Worm (Caenorhabditis elegans): Measurements from ENCODE around the gene cec-2.

Gene cec-2

DNA sequence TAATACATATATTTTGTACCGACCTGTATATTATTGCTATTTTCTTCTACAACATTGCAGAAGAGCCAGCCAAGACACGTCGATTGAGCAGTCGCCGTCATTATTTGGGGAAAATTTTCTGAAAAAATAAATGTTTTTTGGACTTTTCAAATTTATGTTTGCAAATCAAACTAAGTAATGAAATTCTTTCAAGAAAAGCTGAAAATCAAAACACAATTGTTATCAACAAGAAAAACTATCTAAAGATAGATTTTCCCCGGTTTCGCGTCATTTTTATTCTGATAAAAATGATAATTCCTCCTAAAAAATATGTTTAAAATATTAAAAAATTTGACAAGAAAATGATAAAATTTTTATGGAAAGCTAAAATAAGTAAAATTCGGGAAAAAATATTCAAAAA, 12.6 kb upstream of the cec-2 start, which contains the start of gene C50A2.3:
TSS of gene C50A2.3 (minus strand) at position 101 of the 400 bp plus-strand sequence.
- TF ChIP-seq unc-39 (tag; optimal IDR thresholded peaks at IDR 0.05) (no peak), lin-13 (GFP tag; optimal IDR thresholded peaks at IDR 0.05) (no peak), elt-3 (tag; optimal IDR thresholded peaks at IDR 0.05) (no peak), snpc-4 (tag; optimal IDR thresholded peaks at IDR 0.05) (no peak), nhr-12 (tag; optimal IDR thresholded peaks at IDR 0.05) (no peak), unc-55 (GFP tag; optimal IDR thresholded peaks at IDR 0.05) (no peak), ama-1 (optimal IDR thresholded peaks at IDR 0.05) (no peak), ceh-16 (tag; optimal IDR thresholded peaks at IDR 0.05) (no peak), blmp-1 (tag; optimal IDR thresholded peaks at IDR 0.05; ENCODE audit: insufficient read depth) (no peak), sem-4 (tag; optimal IDR thresholded peaks at IDR 0.05) (no peak), ztf-11 (tag; optimal IDR thresholded peaks at IDR 0.05) (no peak), nhr-6 (tag; optimal IDR thresholded peaks at IDR 0.05) (no peak)

- TF ChIP-seq F13H6.1 (tag; optimal IDR thresholded peaks at IDR 0.05) (no peak), lin-13 (GFP tag; optimal IDR thresholded peaks at IDR 0.05) (no peak), R02D3.7 (tag; optimal IDR thresholded peaks at IDR 0.05) (no peak), nhr-129 (tag; optimal IDR thresholded peaks at IDR 0.05) (no peak), ztf-11 (tag; optimal IDR thresholded peaks at IDR 0.05) (no peak), gmeb-1 (tag; optimal IDR thresholded peaks at IDR 0.05) (no peak)
Observed at ce11 chrIV:1160386-1160785, 10.1 kb upstream of the cec-2 start, which contains the start of gene ets-8. Gene ets-8 (minus strand): TSS chrIV:1160486.

DNA sequence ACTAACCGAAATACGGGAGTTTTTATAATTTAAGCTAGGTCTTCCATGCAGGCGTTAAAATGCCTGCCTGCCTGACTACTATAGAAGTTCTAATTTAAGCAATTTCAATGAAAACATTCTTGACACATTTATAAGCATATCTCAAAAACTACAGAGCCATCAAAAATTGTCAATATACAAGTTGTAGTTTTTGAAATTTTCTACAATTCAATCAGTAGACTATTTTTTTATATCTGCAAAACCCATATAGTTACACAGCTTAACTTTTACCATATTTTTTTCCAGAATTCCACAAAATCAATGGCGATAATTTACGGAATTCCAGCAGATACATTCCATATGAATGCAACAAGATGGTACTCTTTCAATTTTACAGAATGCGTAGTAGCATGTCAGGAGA, 7.4 kb upstream of the cec-2 start, which contains the start of gene C50A2.7:
TSS of gene C50A2.7 (plus strand) at position 301 of the 400 bp plus-strand sequence.
- no peak for TF ChIP-seq unc-55 (GFP tag; optimal IDR thresholded peaks at IDR 0.05)
- no peak for TF ChIP-seq mdl-1 (tag; optimal IDR thresholded peaks at IDR 0.05)
- no peak for TF ChIP-seq F13H6.1 (tag; optimal IDR thresholded peaks at IDR 0.05)
- TF ChIP-seq skn-1 (tag; optimal IDR thresholded peaks at IDR 0.05): no peak
- TF ChIP-seq nhr-23 (tag; optimal IDR thresholded peaks at IDR 0.05): no peak
- TF ChIP-seq alr-1 (tag; optimal IDR thresholded peaks at IDR 0.05): no peak

ce11 chrIV:1167352-1167751, 3.2 kb upstream of the cec-2 start:
- no peak for TF ChIP-seq nhr-23 (tag; optimal IDR thresholded peaks at IDR 0.05)
- TF ChIP-seq lsy-2 (tag; optimal IDR thresholded peaks at IDR 0.05): no peak

DNA sequence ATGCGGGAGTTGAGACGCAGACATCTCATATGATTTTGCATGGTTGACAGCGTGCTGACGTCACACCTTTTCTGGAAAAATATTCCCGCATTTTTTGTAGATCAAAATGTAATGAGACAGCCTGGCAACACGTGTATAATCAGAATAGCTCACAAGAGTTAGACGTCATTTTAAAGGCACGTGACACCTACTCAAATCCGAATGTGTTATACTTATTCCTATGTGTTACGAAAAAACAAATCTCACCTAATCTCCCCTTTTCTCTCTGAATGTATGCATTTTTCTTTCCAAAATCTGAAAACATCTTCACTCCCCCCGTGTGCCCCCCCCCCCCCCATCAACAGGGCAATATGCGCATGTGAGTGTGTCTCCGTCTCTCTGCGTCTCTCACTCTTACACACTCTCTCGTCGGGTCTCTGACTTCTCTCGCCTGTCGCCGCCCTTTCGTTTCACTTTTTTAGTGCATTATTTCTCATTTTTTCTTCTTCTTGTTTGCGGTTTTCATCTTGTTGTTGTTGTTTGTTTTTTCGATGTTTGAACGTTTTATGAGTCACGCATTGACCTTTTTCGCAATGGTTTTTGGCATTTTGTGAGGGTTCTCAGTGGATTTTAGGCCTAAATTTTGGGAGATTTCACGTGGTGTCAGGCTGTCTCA, 2.1 kb upstream of the cec-2 start:
- TF ChIP-seq mab-5 (tag; optimal IDR thresholded peaks at IDR 0.05): peak; percentile 12
- peak; percentile 22 for TF ChIP-seq F13H6.1 (tag; optimal IDR thresholded peaks at IDR 0.05)
- no peak for TF ChIP-seq ceh-82 (tag; optimal IDR thresholded peaks at IDR 0.05)
- peak in 1 of 2 experiments; percentile 61 for TF ChIP-seq lsy-2 (tag; optimal IDR thresholded peaks at IDR 0.05)
- TF ChIP-seq lin-13 (GFP tag; optimal IDR thresholded peaks at IDR 0.05): peak; percentile 3
- no peak for TF ChIP-seq nhr-12 (tag; optimal IDR thresholded peaks at IDR 0.05)
- TF ChIP-seq blmp-1 (tag; optimal IDR thresholded peaks at IDR 0.05; ENCODE audit: insufficient read depth): peak; percentile 54
- peak; percentile 53 for TF ChIP-seq unc-55 (GFP tag; optimal IDR thresholded peaks at IDR 0.05)
- TF ChIP-seq C34F6.9 (tag; optimal IDR thresholded peaks at IDR 0.05): peak; percentile 60
- no peak for TF ChIP-seq nhr-6 (tag; optimal IDR thresholded peaks at IDR 0.05)
- peak; percentile 45 for TF ChIP-seq sma-9 (GFP tag; optimal IDR thresholded peaks at IDR 0.05)
- no peak for TF ChIP-seq sma-9 (tag; optimal IDR thresholded peaks at IDR 0.05)
- peak; percentile 37 for TF ChIP-seq nhr-129 (tag; optimal IDR thresholded peaks at IDR 0.05)
- TF ChIP-seq Y55F3AM.14 (GFP tag; optimal IDR thresholded peaks at IDR 0.05): peak; percentile 63
- TF ChIP-seq gmeb-1 (tag; optimal IDR thresholded peaks at IDR 0.05): peak; percentile 40
- TF ChIP-seq zag-1 (tag; optimal IDR thresholded peaks at IDR 0.05): no peak
- TF ChIP-seq mdl-1 (tag; optimal IDR thresholded peaks at IDR 0.05): peak; percentile 45 to 87

DNA sequence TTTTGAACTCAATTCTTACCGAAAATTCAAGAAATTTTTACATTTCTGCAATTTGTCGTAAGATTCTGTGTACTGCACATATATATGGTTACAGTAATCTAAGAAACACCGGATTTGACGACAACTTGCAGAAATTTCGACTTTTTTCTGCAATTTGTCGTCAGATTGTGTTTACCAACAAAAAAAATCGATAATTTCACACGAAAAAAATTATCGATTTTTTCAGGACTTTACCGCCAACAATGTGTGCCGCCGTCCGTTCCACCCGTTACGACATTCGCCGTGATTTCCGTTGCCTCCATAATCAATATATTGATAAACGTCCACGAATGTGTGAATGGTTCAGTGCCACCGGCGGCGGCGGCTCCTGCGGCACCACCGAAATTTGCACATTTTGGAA, 3.9 kb downstream of the cec-2 start:
- TF ChIP-seq ztf-4 (tag; optimal IDR thresholded peaks at IDR 0.05) (no peak), nhr-237 (tag; optimal IDR thresholded peaks at IDR 0.05) (no peak), nhr-10 (tag; optimal IDR thresholded peaks at IDR 0.05) (no peak), sem-4 (tag; optimal IDR thresholded peaks at IDR 0.05) (no peak), nhr-25 (tag; optimal IDR thresholded peaks at IDR 0.05) (no peak), mdl-1 (tag; optimal IDR thresholded peaks at IDR 0.05) (no peak), nhr-77 (tag; optimal IDR thresholded peaks at IDR 0.05) (no peak), nhr-21 (tag; optimal IDR thresholded peaks at IDR 0.05) (no peak), ceh-82 (tag; optimal IDR thresholded peaks at IDR 0.05) (no peak), gmeb-1 (tag; optimal IDR thresholded peaks at IDR 0.05) (no peak), peb-1 (tag; optimal IDR thresholded peaks at IDR 0.05) (no peak), unc-55 (GFP tag; optimal IDR thresholded peaks at IDR 0.05) (no peak), lin-13 (GFP tag; optimal IDR thresholded peaks at IDR 0.05) (no peak)
